Fruit fly (Drosophila melanogaster): ENCODE results near the gene myd.

Gene myd

dm6 chr3R:19226137-19226873 lies 45.8 kb downstream of the myd start, which contains the start of gene vib (continued):
- TF ChIP-seq CG17186 (GFP tag; optimal IDR thresholded peaks at IDR 0.05) (peak; percentile 76), Camta (GFP tag; optimal IDR thresholded peaks at IDR 0.05) (no peak), CG14014 (GFP tag; IDR thresholded peaks at IDR 0.05) (peak; percentile 21; the same call in 1 of the 2 replicates), Bdp1 (GFP tag; optimal IDR thresholded peaks at IDR 0.05) (no peak), sqz (GFP tag; optimal IDR thresholded peaks at IDR 0.05) (no peak), btn (GFP tag; optimal IDR thresholded peaks at IDR 0.05) (no peak), CG3726 (GFP tag; IDR thresholded peaks at IDR 0.05) (no peak), slbo (GFP tag; IDR thresholded peaks at IDR 0.05) (peak; percentile 64), Aef1 (GFP tag; IDR thresholded peaks at IDR 0.05) (no peak), CG2129 (GFP tag; IDR thresholded peaks at IDR 0.05; ENCODE audit: partially characterized antibody) (peak; percentile 35; the same call in 1 of the 2 replicates), Dip3 (GFP tag; optimal IDR thresholded peaks at IDR 0.05) (no peak), grn (GFP tag; optimal IDR thresholded peaks at IDR 0.05) (no peak), sens-2 (GFP tag; IDR thresholded peaks at IDR 0.05) (peak; percentile 27; the same call in 1 of the 2 replicates), CG14050 (GFP tag; IDR thresholded peaks at IDR 0.05) (peak; percentile 33; the same call in 1 of the 3 replicates), GATAe (GFP tag; conservative IDR thresholded peaks at IDR 0.05) (no peak), CG16863 (GFP tag; optimal IDR thresholded peaks at IDR 0.05) (peak; percentile 18), CG8281 (tag; optimal IDR thresholded peaks at IDR 0.05) (no peak), dimm (GFP tag; IDR thresholded peaks at IDR 0.05) (no peak), inv (GFP tag; IDR thresholded peaks at IDR 0.05; ENCODE audit: partially characterized antibody) (peak; percentile 87), jigr1 (GFP tag; IDR thresholded peaks at IDR 0.05) (no peak), shn (GFP tag; optimal IDR thresholded peaks at IDR 0.05) (peak; percentile 34), Sry-β (GFP tag; optimal IDR thresholded peaks at IDR 0.05) (peak; percentile 77), Drgx (GFP tag; IDR thresholded peaks at IDR 0.05) (peak; percentile 40; the same call in 1 of the 2 replicates), caup (GFP tag; optimal IDR thresholded peaks at IDR 0.05; ENCODE audit: severe bottlenecking) (peak; percentile 56), rib (GFP tag; IDR thresholded peaks at IDR 0.05) (peak; percentile 49; the same call in 1 of the 2 replicates), CG13775 (GFP tag; optimal IDR thresholded peaks at IDR 0.05) (peak; percentile 39), CG12155 (GFP tag; optimal IDR thresholded peaks at IDR 0.05) (peak; percentile 32), slp2 (GFP tag; optimal IDR thresholded peaks at IDR 0.05) (no peak), CG4404 (GFP tag; IDR thresholded peaks at IDR 0.05) (no peak), tap (tag; optimal IDR thresholded peaks at IDR 0.05) (peak; percentile 51), fd3F (GFP tag; optimal IDR thresholded peaks at IDR 0.05) (peak; percentile 0), her (GFP tag; optimal IDR thresholded peaks at IDR 0.05) (peak; percentile 45), Mad (GFP tag; optimal IDR thresholded peaks at IDR 0.05) (peak; percentile 14), hth (optimal IDR thresholded peaks at IDR 0.05) (no peak), Atf6 (GFP tag; IDR thresholded peaks at IDR 0.05) (no peak), CG8290 (GFP tag; optimal IDR thresholded peaks at IDR 0.05) (peak; percentile 27), CG8290 (tag; optimal IDR thresholded peaks at IDR 0.05) (no peak), ro (GFP tag; IDR thresholded peaks at IDR 0.05) (no peak), CG4617 (GFP tag; optimal IDR thresholded peaks at IDR 0.05; ENCODE audit: borderline replicate concordance) (peak; percentile 58), amos (GFP tag; IDR thresholded peaks at IDR 0.05; ENCODE audit: partially characterized antibody) (peak; percentile 95; the same call in 1 of the 2 replicates), CTCF (GFP tag; optimal IDR thresholded peaks at IDR 0.05) (no peak), twi (tag; optimal IDR thresholded peaks at IDR 0.05) (peak; percentile 19), CG14860 (GFP tag; IDR thresholded peaks at IDR 0.05; ENCODE audit: partially characterized antibody) (peak; percentile 89), CG1832 (GFP tag; optimal IDR thresholded peaks at IDR 0.05) (no peak), chn (GFP tag; optimal IDR thresholded peaks at IDR 0.05) (no peak), Abd-B (GFP tag; optimal IDR thresholded peaks at IDR 0.05) (no peak), CG11695 (GFP tag; IDR thresholded peaks at IDR 0.05) (0 out of 3 replicates have a peak, but pooled peaks have one; percentile 29), salm (tag; optimal IDR thresholded peaks at IDR 0.05) (no peak), Atf-2 (GFP tag; optimal IDR thresholded peaks at IDR 0.05) (no peak), trem (tag; optimal IDR thresholded peaks at IDR 0.05) (peak; percentile 77), CG15696 (tag; optimal IDR thresholded peaks at IDR 0.05) (peak; percentile 53)
